Fruit fly (Drosophila melanogaster) whole organism, embryonic: ENCODE data around the gene spel1.

Experiments used
- CG13296 ChIP-seq: fragments of 200-800 bp; sonication (Bioruptor generic); optimal IDR thresholded peaks from 3 replicates; lab custom pipeline; 2018; ENCODE audit warnings: missing biosample characterization, mild to moderate bottlenecking, missing genetic modification characterization
- CG14710 ChIP-seq: fragments of 200-800 bp; sonication (Bioruptor generic); optimal IDR thresholded peaks from 3 replicates; lab custom pipeline; 2019; ENCODE audit warnings: missing biosample characterization, mild to moderate bottlenecking, missing genetic modification characterization, moderate library complexity
- CG16863 ChIP-seq: fragments of 200-800 bp; sonication (Bioruptor generic); optimal IDR thresholded peaks from 3 replicates; lab custom pipeline; 2016; ENCODE audit warnings: missing biosample characterization, missing genetic modification characterization
- Doc2 ChIP-seq: fragments of 200-800 bp; sonication (Bioruptor generic); IDR thresholded peaks from 2 replicates; pipeline ENCODE4 v1.3.6; 2022; ENCODE audit warnings: missing biosample characterization, missing genetic modification characterization
- luna ChIP-seq: fragments of 200-800 bp; sonication (Bioruptor generic); optimal IDR thresholded peaks from 2 replicates; lab custom pipeline; 2016; ENCODE audit warnings: missing biosample characterization, missing genetic modification characterization

DNA sequence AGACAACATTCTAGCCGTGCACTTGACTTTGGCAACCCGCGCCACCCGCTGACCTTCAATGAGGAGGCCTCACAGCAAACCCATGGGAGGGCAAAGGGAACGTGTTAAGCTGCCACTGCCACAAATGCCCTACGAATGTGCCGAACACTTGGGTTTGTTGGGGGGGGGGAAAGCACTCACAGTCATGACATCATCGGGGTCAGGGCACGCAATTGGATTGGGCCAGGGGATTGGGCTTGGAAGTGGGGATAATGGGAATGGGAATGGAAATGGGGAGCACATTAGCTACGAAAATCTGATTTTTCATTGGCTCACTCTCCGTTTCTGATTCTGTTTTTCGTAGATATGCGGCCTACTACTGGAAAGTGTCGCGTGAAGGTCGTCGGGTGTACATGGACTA, 20.9 kb upstream of the spel1 start:
- TF ChIP-seq CG13296 (GFP tag; lab: Kevin White, UChicago) (no peak), Doc2 (GFP tag; lab: Robert Waterston, UW) (no peak), CG16863 (GFP tag; lab: Kevin White, UChicago) (no peak), CG14710 (tag; lab: Kevin White, UChicago) (no peak), luna (GFP tag; lab: Kevin White, UChicago) (no peak)
